Worm (Caenorhabditis elegans): ENCODE results near the gene M03B6.4.

The M03B6.4 gene

DNA sequence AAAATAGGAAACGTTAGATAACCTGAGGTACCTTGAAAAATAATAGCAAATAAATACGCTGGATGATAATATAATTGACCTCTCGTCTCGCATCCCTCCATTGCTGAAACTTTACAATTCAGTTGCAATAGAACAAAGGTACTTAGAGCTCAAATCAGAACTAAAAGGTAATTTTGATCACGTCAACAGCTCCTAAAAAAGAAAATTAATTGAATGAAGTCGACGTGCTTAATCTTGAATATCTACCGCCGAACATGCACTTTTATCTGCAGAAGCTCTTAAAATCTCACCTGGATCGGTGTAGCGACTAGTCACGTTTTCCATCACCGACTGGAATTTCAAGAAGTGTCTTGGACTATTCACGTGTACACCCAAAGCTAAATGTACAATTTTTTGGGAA lies 44.7 kb downstream of the M03B6.4 start, which contains the start of gene sra-39:
TSS of gene sra-39 (minus strand) at position 101 of the 400 bp plus-strand sequence.
- TF ChIP-seq T22C8.4 (GFP tag; IDR thresholded peaks at IDR 0.05), result no peak
- no peak for TF ChIP-seq med-1 (GFP tag; optimal IDR thresholded peaks at IDR 0.05; ENCODE audit: insufficient read depth)
- TF ChIP-seq tab-1 (GFP tag; IDR thresholded peaks at IDR 0.05), result no peak
- no peak for TF ChIP-seq ztf-23 (GFP tag; IDR thresholded peaks at IDR 0.05)
- TF ChIP-seq ref-1 (GFP tag; conservative IDR thresholded peaks at IDR 0.05), result no peak
- no peak for TF ChIP-seq cog-1 (tag; optimal IDR thresholded peaks at IDR 0.05)
- TF ChIP-seq flt-1 (GFP tag; IDR thresholded peaks at IDR 0.05), result no peak
- TF ChIP-seq ztf-29 (GFP tag; IDR thresholded peaks at IDR 0.05), result no peak

DNA sequence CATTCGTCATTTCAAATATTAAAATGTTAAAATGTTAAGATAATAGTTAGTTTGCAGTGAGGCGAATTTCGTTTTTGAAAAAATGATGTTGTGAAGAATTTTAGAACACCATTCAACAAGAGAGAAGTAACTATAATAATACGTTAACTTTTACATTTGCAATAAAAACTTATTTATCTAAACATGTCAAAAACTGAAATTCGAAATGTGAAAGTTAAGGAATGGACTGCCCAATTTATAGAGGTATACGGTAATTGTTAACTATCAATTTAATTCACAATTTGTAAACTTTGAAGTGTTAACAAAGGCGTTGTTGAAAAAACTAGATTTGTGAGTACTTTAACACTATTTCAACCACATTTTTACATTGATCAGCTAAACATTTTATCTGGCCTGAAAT lies 45.1 kb downstream of the M03B6.4 start:
- TF ChIP-seq tab-1 (GFP tag; IDR thresholded peaks at IDR 0.05) (no peak), flt-1 (GFP tag; IDR thresholded peaks at IDR 0.05) (no peak), T22C8.4 (GFP tag; IDR thresholded peaks at IDR 0.05) (no peak), klf-2 (GFP tag; conservative IDR thresholded peaks at IDR 0.05) (no peak), cog-1 (tag; optimal IDR thresholded peaks at IDR 0.05) (no peak), ztf-29 (GFP tag; IDR thresholded peaks at IDR 0.05) (no peak), med-1 (GFP tag; optimal IDR thresholded peaks at IDR 0.05; ENCODE audit: insufficient read depth) (no peak), ref-1 (GFP tag; conservative IDR thresholded peaks at IDR 0.05) (no peak), ztf-23 (GFP tag; IDR thresholded peaks at IDR 0.05) (no peak)

DNA sequence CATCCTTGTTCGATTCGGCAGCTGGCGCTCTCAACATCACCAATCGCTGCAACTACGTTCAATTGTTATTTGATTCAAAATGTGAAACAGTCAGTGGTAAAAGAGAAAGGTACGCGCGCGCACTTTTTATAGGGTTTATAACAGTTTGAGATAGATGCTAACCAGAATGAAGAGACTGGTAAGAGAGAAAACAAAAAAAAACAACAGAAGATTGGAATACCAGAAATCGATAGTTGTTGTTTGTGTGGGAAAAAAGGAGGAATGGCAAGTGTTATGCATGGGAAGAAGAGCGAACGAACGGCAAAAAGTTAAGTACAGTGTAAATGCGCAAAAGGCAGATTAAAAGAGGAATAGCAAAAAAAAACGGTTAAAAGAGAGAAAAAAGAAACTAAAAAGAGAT lies 51.2 kb downstream of the M03B6.4 start, which contains the start of gene Y26E6A.3:
TSS of gene Y26E6A.3 (minus strand) at position 101 of the 400 bp plus-strand sequence.
- TF ChIP-seq cog-1 (tag; optimal IDR thresholded peaks at IDR 0.05) (no peak), med-1 (GFP tag; optimal IDR thresholded peaks at IDR 0.05; ENCODE audit: insufficient read depth) (no peak), flt-1 (GFP tag; IDR thresholded peaks at IDR 0.05) (no peak), klf-2 (GFP tag; conservative IDR thresholded peaks at IDR 0.05) (no peak), ref-1 (GFP tag; conservative IDR thresholded peaks at IDR 0.05) (no peak), ztf-23 (GFP tag; IDR thresholded peaks at IDR 0.05) (no peak), ztf-29 (GFP tag; IDR thresholded peaks at IDR 0.05) (no peak), T22C8.4 (GFP tag; IDR thresholded peaks at IDR 0.05) (no peak), tab-1 (GFP tag; IDR thresholded peaks at IDR 0.05) (no peak)
